Fruit fly (Drosophila melanogaster): ENCODE measurements around the gene CG43348.

The CG43348 gene

DNA sequence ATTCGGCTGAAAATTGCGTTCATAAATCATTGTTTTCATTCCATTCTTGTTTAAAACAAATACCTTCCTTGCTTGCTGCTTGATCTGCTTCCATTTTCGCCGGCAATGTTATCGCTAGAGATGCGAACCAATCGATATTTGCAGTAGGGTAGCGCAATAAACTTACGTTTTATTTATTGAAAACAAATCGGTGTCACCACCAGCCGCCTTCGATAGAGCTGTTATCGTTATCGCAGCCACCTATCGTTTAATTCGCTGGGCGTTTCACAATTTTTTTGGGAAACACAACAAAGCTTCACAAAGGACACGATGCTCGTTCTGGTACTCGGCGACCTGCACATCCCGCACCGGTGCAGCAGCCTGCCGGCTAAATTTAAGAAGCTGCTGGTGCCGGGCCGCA is 48.7 kb upstream of the CG43348 start, which contains the start of the genes Tfb4 and Vps29 (continued):
- no peak for TF ChIP-seq hkb (optimal IDR thresholded peaks at IDR 0.05)
- TF ChIP-seq hkb (GFP tag; IDR thresholded peaks at IDR 0.05) = peak; percentile 61
- TF ChIP-seq amos (GFP tag; IDR thresholded peaks at IDR 0.05; ENCODE audit: partially characterized antibody) = peak; percentile 87
- TF ChIP-seq CG8924 (tag; optimal IDR thresholded peaks at IDR 0.05) = peak; percentile 39
- no peak for TF ChIP-seq Asciz (GFP tag; optimal IDR thresholded peaks at IDR 0.05)
- peak; percentile 93 for TF ChIP-seq vnd (GFP tag; IDR thresholded peaks at IDR 0.05; ENCODE audit: partially characterized antibody)
- peak; percentile 68; the same call in 1 of the 3 replicates for TF ChIP-seq CG34422 (GFP tag; IDR thresholded peaks at IDR 0.05)
- TF ChIP-seq CG7372 (GFP tag; IDR thresholded peaks at IDR 0.05) = no peak; the same call in 1 of the 2 replicates
- peak; percentile 21 for TF ChIP-seq CG10654 (GFP tag; optimal IDR thresholded peaks at IDR 0.05)
- peak; percentile 48 for TF ChIP-seq phol (tag; optimal IDR thresholded peaks at IDR 0.05)
- no peak for TF ChIP-seq eve (GFP tag; optimal IDR thresholded peaks at IDR 0.05)
- TF ChIP-seq Scr (GFP tag; IDR thresholded peaks at IDR 0.05; ENCODE audit: partially characterized antibody) = peak; percentile 80
- TF ChIP-seq HLH4C (GFP tag; IDR thresholded peaks at IDR 0.05; ENCODE audit: partially characterized antibody) = peak; percentile 98
- TF ChIP-seq CG9797 (GFP tag; optimal IDR thresholded peaks at IDR 0.05) = peak; percentile 7
- peak; percentile 18 for TF ChIP-seq CG3065 (GFP tag; optimal IDR thresholded peaks at IDR 0.05)
- peak; percentile 96 for TF ChIP-seq ato (GFP tag; IDR thresholded peaks at IDR 0.05; ENCODE audit: partially characterized antibody)
- TF ChIP-seq Oaz (GFP tag; IDR thresholded peaks at IDR 0.05) = no peak
- 0 out of 2 replicates have a peak, but pooled peaks have one; percentile 34 for TF ChIP-seq Drgx (GFP tag; IDR thresholded peaks at IDR 0.05)
- no peak for TF ChIP-seq peb (GFP tag; IDR thresholded peaks at IDR 0.05)
- peak; percentile 38; the same call in 1 of the 2 replicates for TF ChIP-seq ranshi (GFP tag; IDR thresholded peaks at IDR 0.05)
- no peak for TF ChIP-seq lov (optimal IDR thresholded peaks at IDR 0.05)
- peak; percentile 66; the same call in 1 of the 3 replicates for TF ChIP-seq lov (GFP tag; IDR thresholded peaks at IDR 0.05)
- TF ChIP-seq Camta (GFP tag; optimal IDR thresholded peaks at IDR 0.05) = no peak
- TF ChIP-seq Dref (GFP tag; IDR thresholded peaks at IDR 0.05) = peak; percentile 97
- TF ChIP-seq CG15514 (GFP tag; optimal IDR thresholded peaks at IDR 0.05) = peak; percentile 58
- TF ChIP-seq CG10979 (tag; optimal IDR thresholded peaks at IDR 0.05) = peak; percentile 35
- TF ChIP-seq dm (GFP tag; optimal IDR thresholded peaks at IDR 0.05) = peak; percentile 31
- peak in 1 of 2 experiments; percentile 28 for TF ChIP-seq bsh (GFP tag; optimal IDR thresholded peaks at IDR 0.05)
- TF ChIP-seq al (GFP tag; IDR thresholded peaks at IDR 0.05) = peak; percentile 38; the same call in 1 of the 2 replicates
- peak; percentile 97 for TF ChIP-seq MBD-R2 (GFP tag; IDR thresholded peaks at IDR 0.05)
- peak; percentile 82 for TF ChIP-seq lilli (GFP tag; optimal IDR thresholded peaks at IDR 0.05)
- TF ChIP-seq slbo (GFP tag; IDR thresholded peaks at IDR 0.05) = peak; percentile 69
- TF ChIP-seq CG7786 (GFP tag; optimal IDR thresholded peaks at IDR 0.05) = peak; percentile 56
- TF ChIP-seq chif (GFP tag; optimal IDR thresholded peaks at IDR 0.05) = peak in 1 of 2 experiments; percentile 17
- TF ChIP-seq vfl (GFP tag; optimal IDR thresholded peaks at IDR 0.05) = peak; percentile 52
- TF ChIP-seq CG2129 (GFP tag; IDR thresholded peaks at IDR 0.05; ENCODE audit: partially characterized antibody) = peak; percentile 70
- no peak for TF ChIP-seq prd (optimal IDR thresholded peaks at IDR 0.05)
- peak; percentile 31; the same call in 1 of the 3 replicates for TF ChIP-seq prd (GFP tag; IDR thresholded peaks at IDR 0.05)
- no peak for TF ChIP-seq CG30431 (GFP tag; optimal IDR thresholded peaks at IDR 0.05)
- TF ChIP-seq crp (GFP tag; optimal IDR thresholded peaks at IDR 0.05) = peak in 1 of 2 experiments; percentile 61
- peak; percentile 46; the same call in 1 of the 2 replicates for TF ChIP-seq H2.0 (GFP tag; IDR thresholded peaks at IDR 0.05)
- TF ChIP-seq ara (GFP tag; IDR thresholded peaks at IDR 0.05) = peak; percentile 9; the same call in 1 of the 2 replicates
- peak; percentile 7 for TF ChIP-seq tx (GFP tag; optimal IDR thresholded peaks at IDR 0.05)
- peak; percentile 75 for TF ChIP-seq her (GFP tag; optimal IDR thresholded peaks at IDR 0.05)
- peak; percentile 73 for TF ChIP-seq mam (GFP tag; optimal IDR thresholded peaks at IDR 0.05)
- TF ChIP-seq CG11085 (GFP tag; IDR thresholded peaks at IDR 0.05) = peak; percentile 46; the same call in 1 of the 2 replicates
- TF ChIP-seq Six4 (GFP tag; optimal IDR thresholded peaks at IDR 0.05) = peak; percentile 26
- TF ChIP-seq CG10366 (GFP tag; IDR thresholded peaks at IDR 0.05) = peak; percentile 41; the same call in 1 of the 2 replicates
- no peak for TF ChIP-seq CG8944 (GFP tag; optimal IDR thresholded peaks at IDR 0.05)
- peak; percentile 91 for TF ChIP-seq stwl (tag; optimal IDR thresholded peaks at IDR 0.05)
- peak; percentile 16; the same call in 1 of the 2 replicates for TF ChIP-seq bowl (GFP tag; IDR thresholded peaks at IDR 0.05)

Measured in whole organism, embryonic.